Worm (Caenorhabditis elegans) whole organism, L2 larva: ENCODE results near the gene K02G10.5.

Source experiments
- R02D3.7 ChIP-seq: fragments of 150-350 bp; optimal IDR thresholded peaks from 2 replicates; lab custom pipeline; 2014; ENCODE audit warnings: missing biosample characterization, missing genetic modification characterization
- Y55F3AM.14 ChIP-seq: fragments of 200-800 bp; sonication (Bioruptor generic); optimal IDR thresholded peaks from 2 replicates; lab custom pipeline; 2018; ENCODE audit warnings: mild to moderate bottlenecking, missing genetic modification characterization, missing compliant biosample characterization
- ZK546.5 ChIP-seq: sonication (generic microtip); optimal IDR thresholded peaks from 2 replicates; lab custom pipeline; 2017; ENCODE audit warnings: missing biosample characterization, missing genetic modification characterization
- alr-1 ChIP-seq: fragments of 150-350 bp; optimal IDR thresholded peaks from 2 replicates; lab custom pipeline; 2014; ENCODE audit warnings: missing biosample characterization, missing genetic modification characterization
- aly-2 ChIP-seq: fragments of 150-350 bp; optimal IDR thresholded peaks from 2 replicates; lab custom pipeline; 2014; ENCODE audit warnings: missing biosample characterization, missing genetic modification characterization
- ama-1 ChIP-seq: fragments of 150-350 bp; optimal IDR thresholded peaks from 2 replicates; lab custom pipeline; 2018; ENCODE audit warnings: inconsistent platforms
- crh-2 ChIP-seq: sonication (generic microtip); optimal IDR thresholded peaks from 2 replicates; lab custom pipeline; 2017; ENCODE audit warnings: missing biosample characterization, missing genetic modification characterization
- dmd-4 ChIP-seq: sonication (generic microtip); optimal IDR thresholded peaks from 2 replicates; lab custom pipeline; 2017; ENCODE audit warnings: missing biosample characterization, missing genetic modification characterization
- egl-27 ChIP-seq: sonication (generic microtip); optimal IDR thresholded peaks from 3 replicates; lab custom pipeline; 2017; ENCODE audit warnings: missing biosample characterization, missing genetic modification reagents, missing genetic modification characterization
- elt-1 ChIP-seq: fragments of 150-350 bp; optimal IDR thresholded peaks from 2 replicates; lab custom pipeline; 2014; ENCODE audit warnings: missing biosample characterization, missing genetic modification characterization
- fos-1 ChIP-seq: fragments of 150-350 bp; optimal IDR thresholded peaks from 2 replicates; lab custom pipeline; 2014; ENCODE audit warnings: missing biosample characterization, missing genetic modification characterization
- gmeb-1 ChIP-seq: fragments of 150-350 bp; optimal IDR thresholded peaks from 2 replicates; lab custom pipeline; 2014; ENCODE audit warnings: missing biosample characterization, missing genetic modification characterization
- lin-11 ChIP-seq: fragments of 150-350 bp; sonication (generic microtip); optimal IDR thresholded peaks from 2 replicates; lab custom pipeline; 2014; ENCODE audit warnings: missing biosample characterization, missing genetic modification characterization, inconsistent platforms, mixed read lengths
- mab-5 ChIP-seq: fragments of 150-350 bp; optimal IDR thresholded peaks from 2 replicates; lab custom pipeline; 2014; ENCODE audit warnings: missing biosample characterization, missing genetic modification characterization
- mbf-1 ChIP-seq: sonication (generic microtip); optimal IDR thresholded peaks from 2 replicates; lab custom pipeline; 2017; ENCODE audit warnings: missing biosample characterization, missing genetic modification characterization
- mdl-1 ChIP-seq, 2 experiments: fragments of 150-350 bp in 1 of 2; sonication (generic microtip) in 1 of 2; optimal IDR thresholded peaks; 2 replicates each; lab custom pipeline; 2017; ENCODE audit warnings: missing biosample characterization in 2 of 2, missing genetic modification characterization in 2 of 2
- nhr-12 ChIP-seq: fragments of 150-350 bp; optimal IDR thresholded peaks from 2 replicates; lab custom pipeline; 2014; ENCODE audit warnings: missing biosample characterization, missing genetic modification characterization
- nhr-129 ChIP-seq: fragments of 150-350 bp; optimal IDR thresholded peaks from 2 replicates; lab custom pipeline; 2014; ENCODE audit warnings: missing biosample characterization, missing genetic modification characterization
- nhr-21 ChIP-seq: fragments of 150-350 bp; optimal IDR thresholded peaks from 2 replicates; lab custom pipeline; 2014; ENCODE audit warnings: missing biosample characterization, missing genetic modification characterization
- nhr-237 ChIP-seq: fragments of 150-350 bp; optimal IDR thresholded peaks from 2 replicates; lab custom pipeline; 2014; ENCODE audit warnings: missing biosample characterization, missing genetic modification characterization
- nhr-25 ChIP-seq: fragments of 150-350 bp; sonication (generic microtip); optimal IDR thresholded peaks from 3 replicates; lab custom pipeline; 2014; ENCODE audit warnings: missing biosample characterization, missing genetic modification characterization
- nhr-6 ChIP-seq: fragments of 150-350 bp; optimal IDR thresholded peaks from 2 replicates; lab custom pipeline; 2014; ENCODE audit warnings: missing biosample characterization, missing genetic modification characterization
- nhr-77 ChIP-seq: fragments of 150-350 bp; optimal IDR thresholded peaks from 2 replicates; lab custom pipeline; 2014; ENCODE audit warnings: missing biosample characterization, missing genetic modification characterization
- peb-1 ChIP-seq: fragments of 150-350 bp; optimal IDR thresholded peaks from 2 replicates; lab custom pipeline; 2014; ENCODE audit warnings: missing biosample characterization, missing genetic modification characterization
- sem-4 ChIP-seq: fragments of 150-350 bp; optimal IDR thresholded peaks from 2 replicates; lab custom pipeline; 2014; ENCODE audit warnings: missing biosample characterization, missing genetic modification reagents, missing genetic modification characterization
- skn-1 ChIP-seq: sonication (generic microtip); optimal IDR thresholded peaks from 2 replicates; lab custom pipeline; 2017; ENCODE audit warnings: missing biosample characterization, missing genetic modification characterization
- sma-3 ChIP-seq: sonication (generic microtip); optimal IDR thresholded peaks from 2 replicates; lab custom pipeline; 2016; ENCODE audit warnings: missing genetic modification reagents, missing genetic modification characterization, missing compliant biosample characterization
- sma-9 ChIP-seq, 2 experiments: fragments of 150-350 bp in 1 of 2; sonication (generic microtip) in 1 of 2; optimal IDR thresholded peaks; 2 replicates each; lab custom pipeline; 2014 to 2016; ENCODE audit warnings: missing genetic modification characterization in 2 of 2, mild to moderate bottlenecking in 1 of 2, missing biosample characterization in 1 of 2, missing compliant biosample characterization in 1 of 2, missing genetic modification reagents in 1 of 2, moderate library complexity in 1 of 2
- snpc-4 ChIP-seq: fragments of 150-350 bp; optimal IDR thresholded peaks from 2 replicates; lab custom pipeline; 2014; ENCODE audit warnings: missing biosample characterization, missing genetic modification characterization
- unc-55 ChIP-seq: fragments of 150-350 bp; sonication (generic microtip); optimal IDR thresholded peaks from 3 replicates; lab custom pipeline; 2014; ENCODE audit warnings: missing biosample characterization, missing genetic modification reagents, missing genetic modification characterization
- unc-62 ChIP-seq: fragments of 150-350 bp; optimal IDR thresholded peaks from 2 replicates; lab custom pipeline; 2014; ENCODE audit warnings: missing biosample characterization, missing genetic modification reagents, missing genetic modification characterization
- zag-1 ChIP-seq: fragments of 150-350 bp; optimal IDR thresholded peaks from 2 replicates; lab custom pipeline; 2014; ENCODE audit warnings: missing biosample characterization, missing genetic modification characterization
- ztf-1 ChIP-seq: fragments of 200-800 bp; sonication (Bioruptor generic); conservative IDR thresholded peaks from 2 replicates; pipeline ENCODE4 v1.3.6; 2022; ENCODE audit warnings: missing genetic modification characterization, missing compliant biosample characterization

The K02G10.5 gene

ce11 chrX:4698271-4698670 lies 7.3 kb upstream of the K02G10.5 start:
- TF ChIP-seq fos-1 (peak; percentile 59), gmeb-1 (tag; lab: Kevin White, UChicago) (no peak), sma-9 (GFP tag; optimal IDR thresholded peaks at IDR 0.05; lab: Kevin White, UChicago) (peak; percentile 40), sma-9 (tag; optimal IDR thresholded peaks at IDR 0.05; lab: Kevin White, UChicago) (no peak)

DNA sequence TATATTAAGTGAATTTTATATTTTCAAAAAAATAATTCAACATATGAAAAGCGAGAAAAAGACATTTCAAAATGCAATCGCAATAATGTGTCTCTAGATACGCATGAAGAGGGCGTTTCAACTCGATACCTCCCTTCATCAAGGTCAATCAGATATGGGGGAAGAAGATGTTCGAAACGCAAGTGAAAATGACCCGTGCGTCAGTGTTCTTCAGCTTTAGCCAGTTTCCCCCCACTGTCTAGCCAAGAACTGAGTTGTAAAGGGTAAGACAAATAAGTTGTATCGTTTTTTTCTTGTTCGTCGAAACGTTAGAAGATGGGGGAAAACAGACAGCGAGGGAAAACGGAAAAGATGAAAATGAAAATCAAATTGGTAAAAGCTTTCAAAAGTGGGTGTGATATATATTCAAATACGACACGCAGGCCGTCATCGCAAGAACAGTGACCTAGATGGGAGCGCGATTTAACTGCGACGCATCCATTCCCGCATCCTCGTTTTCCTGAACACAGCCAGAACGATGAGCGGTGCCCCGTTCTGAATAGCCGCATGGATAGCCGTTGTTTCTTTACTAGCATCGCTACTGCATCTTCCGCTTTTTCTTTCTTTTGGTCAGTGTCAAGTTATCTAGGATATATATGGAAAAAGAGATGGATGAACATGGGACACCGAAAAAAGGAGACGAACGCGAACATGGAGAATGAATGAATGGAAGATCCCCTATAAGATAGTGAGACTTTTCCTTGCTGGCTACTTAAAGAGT lies 3.8 kb upstream of the K02G10.5 start:
- TF ChIP-seq nhr-25 (tag; lab: Kevin White, UChicago), result peak; percentile 41
- no peak for TF ChIP-seq sem-4 (tag; lab: Kevin White, UChicago)
- TF ChIP-seq lin-11 (tag; lab: Kevin White, UChicago), result no peak
- no peak for TF ChIP-seq nhr-6 (tag; lab: Kevin White, UChicago)
- TF ChIP-seq gmeb-1 (tag; lab: Kevin White, UChicago), result no peak
- no peak for TF ChIP-seq ama-1 (lab: Kevin White, UChicago)

- TF ChIP-seq sem-4 (tag; lab: Kevin White, UChicago) (no peak), elt-1 (tag; lab: Kevin White, UChicago) (no peak), dmd-4 (tag; lab: Kevin White, UChicago) (no peak), egl-27 (tag; lab: Kevin White, UChicago) (no peak), skn-1 (tag; lab: Kevin White, UChicago) (no peak), fos-1 (no peak), unc-62 (GFP tag; lab: Kevin White, UChicago) (no peak), mbf-1 (tag; lab: Kevin White, UChicago) (no peak), nhr-129 (tag; lab: Kevin White, UChicago) (no peak), alr-1 (tag; lab: Kevin White, UChicago) (no peak), nhr-21 (no peak), snpc-4 (tag; lab: Kevin White, UChicago) (no peak), ztf-1 (no peak), peb-1 (tag; lab: Kevin White, UChicago) (no peak)
Observed at ce11 chrX:4685579-4685978, 5.4 kb downstream of the K02G10.5 start.

- TF ChIP-seq nhr-237 (tag; lab: Kevin White, UChicago), result no peak
- TF ChIP-seq nhr-77, result no peak
- no peak for TF ChIP-seq sma-9 (GFP tag; optimal IDR thresholded peaks at IDR 0.05; lab: Kevin White, UChicago)
- TF ChIP-seq sma-9 (tag; optimal IDR thresholded peaks at IDR 0.05; lab: Kevin White, UChicago), result no peak
- no peak for TF ChIP-seq nhr-12
- TF ChIP-seq R02D3.7 (tag; lab: Kevin White, UChicago), result no peak
- no peak for TF ChIP-seq aly-2 (tag; lab: Kevin White, UChicago)
Observed at ce11 chrX:4682616-4683015, 8.4 kb downstream of the K02G10.5 start, which contains the start of gene K02G10.15. Gene K02G10.15 (minus strand): TSS chrX:4682716.

DNA sequence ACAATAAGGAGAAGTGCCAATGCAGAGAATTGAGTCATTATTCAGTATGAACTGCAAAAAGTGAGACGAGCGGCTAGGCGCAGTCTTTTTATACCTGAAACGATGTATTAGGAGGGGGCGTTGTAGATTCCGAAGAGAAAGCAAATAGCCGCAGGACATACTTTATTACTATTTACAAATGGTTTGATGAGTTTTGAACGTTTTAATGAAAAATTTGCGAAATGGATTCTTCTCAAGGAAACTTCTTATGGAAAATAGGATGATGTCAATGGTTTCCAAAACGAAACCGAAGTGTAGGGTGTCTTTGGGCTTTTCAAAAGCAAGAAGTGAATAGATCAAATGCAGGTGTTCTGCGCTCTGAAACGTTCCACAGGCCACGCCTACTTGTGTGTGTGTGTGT lies 13.0 kb downstream of the K02G10.5 start, which contains the start of gene flp-11:
TSS of gene flp-11 (minus strand) at position 101 of the 400 bp plus-strand sequence.
- TF ChIP-seq Y55F3AM.14 (GFP tag; lab: Kevin White, UChicago) (no peak), mab-5 (tag; lab: Kevin White, UChicago) (no peak), mdl-1 (tag; optimal IDR thresholded peaks at IDR 0.05; lab: Kevin White, UChicago) (no peak), egl-27 (tag; lab: Kevin White, UChicago) (no peak), crh-2 (tag; lab: Kevin White, UChicago) (no peak), skn-1 (tag; lab: Kevin White, UChicago) (no peak), unc-55 (GFP tag; lab: Kevin White, UChicago) (no peak), snpc-4 (tag; lab: Kevin White, UChicago) (no peak), nhr-12 (no peak), ZK546.5 (tag; lab: Kevin White, UChicago) (no peak), zag-1 (no peak), lin-11 (tag; lab: Kevin White, UChicago) (no peak), sma-3 (GFP tag; lab: Kevin White, UChicago) (no peak), elt-1 (tag; lab: Kevin White, UChicago) (no peak)
